Worm (Caenorhabditis elegans) whole organism, young adult: Measurements from ENCODE around the gene Y49F6B.12.
"Not testable (repeated sequence)": the region's sequence is repeated elsewhere in the genome, so short reads cannot be mapped to it uniquely, and the experiment has no call there.

Source experiments
- F10E7.11 ChIP-seq: sonication (generic microtip); optimal IDR thresholded peaks from 2 replicates; lab custom pipeline; 2017; ENCODE audit warnings: mild to moderate bottlenecking, missing genetic modification characterization, moderate library complexity, missing compliant biosample characterization
- F37B4.10 ChIP-seq: fragments of 200-800 bp; sonication (Bioruptor generic); IDR thresholded peaks from 2 replicates; pipeline ENCODE4 v1.3.6; 2022; ENCODE audit warnings: missing genetic modification characterization, missing compliant biosample characterization
- F39B2.1 ChIP-seq: fragments of 200-800 bp; sonication (Bioruptor generic); IDR thresholded peaks from 2 replicates; pipeline ENCODE4 v1.3.6; 2022; ENCODE audit warnings: missing genetic modification reagents, missing genetic modification characterization, missing compliant biosample characterization
- Y56A3A.18 ChIP-seq: fragments of 200-800 bp; sonication (Bioruptor generic); IDR thresholded peaks from 2 replicates; pipeline ENCODE4 v1.3.6; 2022; ENCODE audit warnings: missing genetic modification reagents, missing genetic modification characterization, missing compliant biosample characterization
- akir-1 ChIP-seq: fragments of 200-800 bp; sonication (Bioruptor generic); optimal IDR thresholded peaks from 2 replicates; lab custom pipeline; 2018; ENCODE audit warnings: mild to moderate bottlenecking, missing genetic modification characterization, moderate library complexity, missing compliant biosample characterization
- aptf-2 ChIP-seq: fragments of 200-800 bp; sonication (Bioruptor generic); conservative IDR thresholded peaks from 2 replicates; pipeline ENCODE4 v1.3.6; 2022; ENCODE audit warnings: missing genetic modification reagents, missing genetic modification characterization, missing compliant biosample characterization
- atf-7 ChIP-seq: sonication (generic microtip); optimal IDR thresholded peaks from 2 replicates; lab custom pipeline; 2017; ENCODE audit warnings: mild to moderate bottlenecking, missing genetic modification characterization, missing compliant biosample characterization
- athp-1 ChIP-seq: sonication (generic microtip); optimal IDR thresholded peaks from 2 replicates; lab custom pipeline; 2017; ENCODE audit warnings: mild to moderate bottlenecking, missing genetic modification characterization, missing compliant biosample characterization
- attf-3 ChIP-seq: fragments of 200-800 bp; sonication (Bioruptor generic); conservative IDR thresholded peaks from 2 replicates; pipeline ENCODE4 v1.3.6; 2022; ENCODE audit warnings: missing genetic modification reagents, missing genetic modification characterization, missing compliant biosample characterization
- ceh-100 ChIP-seq: fragments of 200-800 bp; sonication (Bioruptor generic); IDR thresholded peaks from 2 replicates; pipeline ENCODE4 v1.3.6; 2022; ENCODE audit warnings: missing genetic modification reagents, missing genetic modification characterization, missing compliant biosample characterization
- ceh-91 ChIP-seq: fragments of 200-800 bp; sonication (Bioruptor generic); IDR thresholded peaks from 2 replicates; pipeline ENCODE4 v1.3.6; 2022; ENCODE audit warnings: missing genetic modification reagents, missing genetic modification characterization, missing compliant biosample characterization
- dpl-1 ChIP-seq: fragments of 150-350 bp; optimal IDR thresholded peaks from 2 replicates; lab custom pipeline; 2014; ENCODE audit warnings: missing biosample characterization, missing genetic modification reagents, missing genetic modification characterization
- efl-1 ChIP-seq: fragments of 150-350 bp; optimal IDR thresholded peaks from 2 replicates; lab custom pipeline; 2014; ENCODE audit warnings: missing biosample characterization, missing genetic modification reagents, missing genetic modification characterization
- egl-44 ChIP-seq: fragments of 200-800 bp; sonication (Bioruptor generic); IDR thresholded peaks from 2 replicates; pipeline ENCODE4 v1.3.6; 2022; ENCODE audit warnings: missing genetic modification reagents, missing genetic modification characterization, missing compliant biosample characterization
- ekl-4 ChIP-seq: fragments of 200-800 bp; sonication (Bioruptor generic); IDR thresholded peaks from 2 replicates; pipeline ENCODE4 v1.3.6; 2022; ENCODE audit warnings: missing genetic modification reagents, missing genetic modification characterization, missing compliant biosample characterization
- fkh-3 ChIP-seq: sonication (generic microtip); optimal IDR thresholded peaks from 2 replicates; lab custom pipeline; 2016; ENCODE audit warnings: mild to moderate bottlenecking, missing genetic modification characterization, missing compliant biosample characterization
- hmg-1.2 ChIP-seq: fragments of 200-800 bp; sonication (Bioruptor generic); IDR thresholded peaks from 2 replicates; pipeline ENCODE4 v1.3.6; 2022; ENCODE audit warnings: missing genetic modification reagents, missing genetic modification characterization, missing compliant biosample characterization
- hmg-20 ChIP-seq: fragments of 200-800 bp; sonication (Bioruptor generic); IDR thresholded peaks from 2 replicates; pipeline ENCODE4 v1.3.6; 2022; ENCODE audit warnings: missing genetic modification reagents, missing genetic modification characterization, missing compliant biosample characterization
- let-526 ChIP-seq: fragments of 200-800 bp; sonication (Bioruptor generic); IDR thresholded peaks from 2 replicates; pipeline ENCODE4 v1.3.6; 2022; ENCODE audit warnings: missing genetic modification reagents, missing genetic modification characterization, missing compliant biosample characterization
- lin-54 ChIP-seq: fragments of 200-800 bp; sonication (Bioruptor generic); optimal IDR thresholded peaks from 2 replicates; lab custom pipeline; 2018; ENCODE audit warnings: mild to moderate bottlenecking, missing genetic modification characterization, missing compliant biosample characterization
- lsl-1 ChIP-seq: fragments of 200-800 bp; sonication (Bioruptor generic); optimal IDR thresholded peaks from 2 replicates; lab custom pipeline; 2018; ENCODE audit warnings: mild to moderate bottlenecking, missing genetic modification characterization, moderate library complexity, missing compliant biosample characterization
- lsy-27 ChIP-seq: sonication (generic microtip); optimal IDR thresholded peaks from 2 replicates; lab custom pipeline; 2017; ENCODE audit warnings: missing genetic modification characterization, mild to moderate bottlenecking, missing compliant biosample characterization, antibody characterized with exemption, missing genotype, borderline replicate concordance; ENCODE audit not compliant: insufficient read depth
- madf-10 ChIP-seq: sonication (generic microtip); optimal IDR thresholded peaks from 2 replicates; lab custom pipeline; 2016; ENCODE audit warnings: mild to moderate bottlenecking, missing genetic modification characterization, missing compliant biosample characterization
- madf-3 ChIP-seq: fragments of 200-800 bp; sonication (Bioruptor generic); IDR thresholded peaks from 2 replicates; pipeline ENCODE4 v1.3.6; 2022; ENCODE audit warnings: missing genetic modification reagents, missing genetic modification characterization, missing compliant biosample characterization
- madf-6 ChIP-seq: fragments of 200-800 bp; sonication (Bioruptor generic); IDR thresholded peaks from 2 replicates; pipeline ENCODE4 v1.3.6; 2022; ENCODE audit warnings: missing genetic modification reagents, missing genetic modification characterization, missing compliant biosample characterization
- madf-8 ChIP-seq: fragments of 200-800 bp; sonication (Bioruptor generic); conservative IDR thresholded peaks from 2 replicates; pipeline ENCODE4 v1.3.6; 2022; ENCODE audit warnings: missing genetic modification reagents, missing genetic modification characterization, missing compliant biosample characterization
- mcd-1 ChIP-seq: fragments of 200-800 bp; sonication (Bioruptor generic); IDR thresholded peaks from 2 replicates; pipeline ENCODE4 v1.3.6; 2022; ENCODE audit warnings: missing genetic modification reagents, missing genetic modification characterization, missing compliant biosample characterization
- nfya-2 ChIP-seq: fragments of 200-800 bp; sonication (Bioruptor generic); IDR thresholded peaks from 2 replicates; pipeline ENCODE4 v1.3.6; 2022; ENCODE audit warnings: missing genetic modification reagents, missing genetic modification characterization, missing compliant biosample characterization
- nfyb-1 ChIP-seq: fragments of 200-800 bp; sonication (Bioruptor generic); IDR thresholded peaks from 2 replicates; pipeline ENCODE4 v1.3.6; 2022; ENCODE audit warnings: missing genetic modification reagents, missing genetic modification characterization, missing compliant biosample characterization
- nhr-80 ChIP-seq: sonication (generic microtip); optimal IDR thresholded peaks from 2 replicates; lab custom pipeline; 2016; ENCODE audit warnings: missing genetic modification characterization, missing compliant biosample characterization
- pbrm-1 ChIP-seq: fragments of 200-800 bp; sonication (Bioruptor generic); IDR thresholded peaks from 2 replicates; pipeline ENCODE4 v1.3.6; 2022; ENCODE audit warnings: missing genetic modification reagents, missing genetic modification characterization, missing compliant biosample characterization
- sdz-38 ChIP-seq: sonication (generic microtip); optimal IDR thresholded peaks from 2 replicates; lab custom pipeline; 2016; ENCODE audit warnings: missing genotype, missing genetic modification characterization, missing compliant biosample characterization
- snpc-1.1 ChIP-seq: sonication (generic microtip); optimal IDR thresholded peaks from 2 replicates; lab custom pipeline; 2017; ENCODE audit warnings: missing genetic modification characterization, mild to moderate bottlenecking, missing compliant biosample characterization, antibody characterized with exemption, moderate library complexity, missing genotype, missing genetic modification reagents; ENCODE audit not compliant: insufficient read depth
- snpc-1.3 ChIP-seq: sonication (generic microtip); optimal IDR thresholded peaks from 2 replicates; lab custom pipeline; 2017; ENCODE audit warnings: missing genetic modification characterization, mild to moderate bottlenecking, missing compliant biosample characterization, antibody characterized with exemption, moderate library complexity, missing genotype, missing genetic modification reagents; ENCODE audit not compliant: insufficient read depth
- snpc-3.4 ChIP-seq: sonication (generic microtip); optimal IDR thresholded peaks from 2 replicates; lab custom pipeline; 2017; ENCODE audit warnings: missing genetic modification characterization, mild to moderate bottlenecking, missing compliant biosample characterization, antibody characterized with exemption, moderate library complexity, missing genotype, missing genetic modification reagents
- tlf-1 ChIP-seq: fragments of 200-800 bp; sonication (Bioruptor generic); optimal IDR thresholded peaks from 2 replicates; lab custom pipeline; 2018; ENCODE audit warnings: mild to moderate bottlenecking, missing genetic modification characterization, missing compliant biosample characterization
- xnd-1 ChIP-seq: sonication (generic microtip); optimal IDR thresholded peaks from 2 replicates; lab custom pipeline; 2016; ENCODE audit warnings: missing genotype, missing genetic modification reagents, missing genetic modification characterization, missing compliant biosample characterization
- zim-3 ChIP-seq: sonication (generic microtip); optimal IDR thresholded peaks from 2 replicates; lab custom pipeline; 2017; ENCODE audit warnings: mild to moderate bottlenecking, missing genetic modification characterization, moderate library complexity, missing compliant biosample characterization
- ztf-26 ChIP-seq: sonication (generic microtip); optimal IDR thresholded peaks from 2 replicates; lab custom pipeline; 2017; ENCODE audit warnings: missing genetic modification characterization, missing compliant biosample characterization
- ztf-6 ChIP-seq: fragments of 200-800 bp; sonication (Bioruptor generic); IDR thresholded peaks from 2 replicates; pipeline ENCODE4 v1.3.6; 2022; ENCODE audit warnings: missing genetic modification reagents, missing genetic modification characterization, missing compliant biosample characterization

The Y49F6B.12 gene

ce11 chrII:3470549-3470948 lies 1.7 kb downstream of the Y49F6B.12 start, which contains the start of gene Y49F6B.20:
TSS of gene Y49F6B.20 (minus strand) at chrII:3470649.
- TF ChIP-seq nfyb-1 (GFP tag; lab: Robert Waterston, UW) (no peak), F37B4.10 (GFP tag; lab: Robert Waterston, UW) (no peak), hmg-20 (GFP tag; lab: Robert Waterston, UW) (no peak), aptf-2 (GFP tag; lab: Robert Waterston, UW) (no peak)

- TF ChIP-seq ceh-100; fkh-3 (tag; lab: Kevin White, UChicago); nfya-2 (GFP tag; lab: Robert Waterston, UW): not testable (repeated sequence)
- TF ChIP-seq, all 124 proteins: peak for 0; not testable (repeated sequence) for 124
Measured at ce11 chrII:3464580-3464979, 7.6 kb downstream of the Y49F6B.12 start, which contains the start of gene C16C8.10. TSS of gene C16C8.10 (minus strand) at chrII:3464680.

ce11 chrII:3463097-3463496 lies 9.1 kb downstream of the Y49F6B.12 start, which contains the start of gene C16C8.9:
TSS of gene C16C8.9 (minus strand) at chrII:3463197.
- TF ChIP-seq Y56A3A.18 (GFP tag; lab: Robert Waterston, UW) (no peak), F10E7.11 (tag; lab: Kevin White, UChicago) (no peak), athp-1 (tag; lab: Kevin White, UChicago) (no peak), akir-1 (GFP tag; lab: Kevin White, UChicago) (no peak), let-526 (GFP tag; lab: Robert Waterston, UW) (no peak)

- TF ChIP-seq ekl-4 (GFP tag; lab: Robert Waterston, UW) (no peak), efl-1 (GFP tag; lab: Kevin White, UChicago) (no peak), lsy-27 (tag; lab: Kevin White, UChicago) (no peak), mcd-1 (GFP tag; lab: Robert Waterston, UW) (no peak), madf-6 (GFP tag; lab: Robert Waterston, UW) (no peak), snpc-1.3 (tag; lab: Kevin White, UChicago) (no peak), F39B2.1 (GFP tag; lab: Robert Waterston, UW) (no peak), tlf-1 (GFP tag; lab: Kevin White, UChicago) (no peak), lin-54 (GFP tag; lab: Kevin White, UChicago) (no peak), atf-7 (tag; lab: Kevin White, UChicago) (no peak), hmg-1.2 (GFP tag; lab: Robert Waterston, UW) (no peak), nhr-80 (tag; lab: Kevin White, UChicago) (no peak), pbrm-1 (GFP tag; lab: Robert Waterston, UW) (no peak), attf-3 (GFP tag; lab: Robert Waterston, UW) (no peak), zim-3 (tag; lab: Kevin White, UChicago) (no peak)
Measured at ce11 chrII:3461586-3461985, 10.6 kb downstream of the Y49F6B.12 start, which contains the start of gene C16C8.8. TSS of gene C16C8.8 (minus strand) at chrII:3461686.

ce11 chrII:3460048-3460447 lies 12.2 kb downstream of the Y49F6B.12 start, which contains the start of gene C16C8.7:
TSS of gene C16C8.7 (minus strand) at chrII:3460148.
- TF ChIP-seq lsy-27 (tag; lab: Kevin White, UChicago) = no peak
- no peak for TF ChIP-seq ceh-91 (GFP tag; lab: Robert Waterston, UW)
- TF ChIP-seq snpc-1.1 (tag; lab: Kevin White, UChicago) = no peak
- no peak for TF ChIP-seq sdz-38 (tag; lab: Kevin White, UChicago)
- no peak for TF ChIP-seq ztf-26 (tag; lab: Kevin White, UChicago)
- no peak for TF ChIP-seq madf-3 (GFP tag; lab: Robert Waterston, UW)
- no peak for TF ChIP-seq snpc-3.4 (tag; lab: Kevin White, UChicago)
- no peak for TF ChIP-seq madf-10 (tag; lab: Kevin White, UChicago)
- TF ChIP-seq ztf-6 = no peak
- no peak for TF ChIP-seq xnd-1 (tag; lab: Kevin White, UChicago)
- TF ChIP-seq egl-44 (GFP tag; lab: Robert Waterston, UW) = no peak
- TF ChIP-seq dpl-1 (GFP tag; lab: Kevin White, UChicago) = no peak
- TF ChIP-seq lsl-1 (GFP tag; lab: Kevin White, UChicago) = no peak
- no peak for TF ChIP-seq madf-8
